Fruit fly (Drosophila melanogaster): Measurements from ENCODE around the gene Culd.

Culd gene

dm6 chr3L:8345182-8345581 lies 10.9 kb downstream of the Culd start:
- TF ChIP-seq pan (optimal IDR thresholded peaks at IDR 0.05) = no peak
- TF ChIP-seq psq (optimal IDR thresholded peaks at IDR 0.05) = no peak
- no peak for TF ChIP-seq CG8478 (optimal IDR thresholded peaks at IDR 0.05)
- TF ChIP-seq Dll (optimal IDR thresholded peaks at IDR 0.05) = no peak
- TF ChIP-seq usp (GFP tag; optimal IDR thresholded peaks at IDR 0.05) = no peak
- TF ChIP-seq EcR (GFP tag; optimal IDR thresholded peaks at IDR 0.05) = no peak

- TF ChIP-seq psq (optimal IDR thresholded peaks at IDR 0.05) = no peak
- TF ChIP-seq pan (optimal IDR thresholded peaks at IDR 0.05) = no peak
- TF ChIP-seq usp (GFP tag; optimal IDR thresholded peaks at IDR 0.05) = no peak
- no peak for TF ChIP-seq CG8478 (optimal IDR thresholded peaks at IDR 0.05)
- TF ChIP-seq Dll (optimal IDR thresholded peaks at IDR 0.05) = no peak
- TF ChIP-seq EcR (GFP tag; optimal IDR thresholded peaks at IDR 0.05) = no peak
Observed at dm6 chr3L:8340264-8341095, 15.6 kb downstream of the Culd start, which contains the start of the genes Prim1 and CG7083. Prim1 (plus strand) TSS chr3L:8340314. CG7083 (plus strand) TSS chr3L:8340785.

DNA sequence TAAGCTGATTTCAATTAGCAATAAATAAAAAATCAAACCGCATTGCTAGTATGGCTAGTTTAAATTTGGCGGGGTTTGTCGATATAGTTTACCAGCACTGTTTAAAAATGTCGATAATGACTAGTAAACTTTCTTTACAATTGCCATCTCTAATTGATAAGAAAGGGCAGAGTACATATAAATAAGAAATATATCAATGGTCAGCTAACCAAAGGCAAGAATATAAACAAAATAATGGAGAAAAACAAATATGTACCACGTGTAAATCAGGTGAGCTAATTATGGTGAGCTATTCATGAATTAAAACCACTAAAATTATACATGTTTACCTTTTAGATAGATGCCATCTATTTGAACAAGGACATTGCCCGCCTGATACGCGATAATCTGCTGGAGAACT lies 17.2 kb downstream of the Culd start, which contains the start of gene Pex2:
TSS of gene Pex2 (plus strand) at position 131 of the 400 bp plus-strand sequence.
- TF ChIP-seq EcR (GFP tag; optimal IDR thresholded peaks at IDR 0.05) = no peak
- no peak for TF ChIP-seq pan (optimal IDR thresholded peaks at IDR 0.05)
- TF ChIP-seq psq (optimal IDR thresholded peaks at IDR 0.05) = no peak
- no peak for TF ChIP-seq Dll (optimal IDR thresholded peaks at IDR 0.05)
- no peak for TF ChIP-seq CG8478 (optimal IDR thresholded peaks at IDR 0.05)
- TF ChIP-seq usp (GFP tag; optimal IDR thresholded peaks at IDR 0.05) = no peak

DNA sequence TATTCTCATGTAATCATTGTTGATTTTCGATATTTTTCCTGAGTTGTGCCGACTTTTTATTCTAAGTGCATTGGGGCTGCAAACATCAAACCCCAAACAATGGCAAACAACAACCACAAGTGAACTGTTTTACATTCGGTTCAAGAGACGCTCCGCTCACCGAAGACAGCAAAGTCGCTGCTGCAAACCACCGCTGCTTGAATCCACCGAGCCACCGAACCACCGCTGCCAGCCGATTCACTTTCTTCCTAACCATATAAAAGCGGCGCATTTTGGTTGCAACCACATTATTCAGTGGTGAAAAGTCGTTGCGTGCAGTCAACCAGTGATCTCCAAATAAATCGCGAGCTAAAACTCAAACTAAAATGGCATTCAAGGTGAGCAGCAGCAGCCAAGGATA lies 19.7 kb downstream of the Culd start, which contains the start of gene Cpr66Cb:
TSS of gene Cpr66Cb (plus strand) at position 301 of the 400 bp plus-strand sequence.
- TF ChIP-seq psq (optimal IDR thresholded peaks at IDR 0.05) (no peak), CG8478 (optimal IDR thresholded peaks at IDR 0.05) (no peak), usp (GFP tag; optimal IDR thresholded peaks at IDR 0.05) (no peak), Dll (optimal IDR thresholded peaks at IDR 0.05) (no peak), EcR (GFP tag; optimal IDR thresholded peaks at IDR 0.05) (no peak), pan (optimal IDR thresholded peaks at IDR 0.05) (no peak)

- no peak for TF ChIP-seq Dll (optimal IDR thresholded peaks at IDR 0.05)
- TF ChIP-seq EcR (GFP tag; optimal IDR thresholded peaks at IDR 0.05) = no peak
- TF ChIP-seq CG8478 (optimal IDR thresholded peaks at IDR 0.05) = no peak
- no peak for TF ChIP-seq pan (optimal IDR thresholded peaks at IDR 0.05)
- TF ChIP-seq psq (optimal IDR thresholded peaks at IDR 0.05) = no peak
Observed at dm6 chr3L:8334338-8334737, 21.8 kb downstream of the Culd start.

- TF ChIP-seq CG8478 (optimal IDR thresholded peaks at IDR 0.05) (no peak), psq (optimal IDR thresholded peaks at IDR 0.05) (no peak), Dll (optimal IDR thresholded peaks at IDR 0.05) (no peak), EcR (GFP tag; optimal IDR thresholded peaks at IDR 0.05) (no peak), pan (optimal IDR thresholded peaks at IDR 0.05) (no peak), usp (GFP tag; optimal IDR thresholded peaks at IDR 0.05) (no peak)
Observed at dm6 chr3L:8333574-8333973, 22.5 kb downstream of the Culd start.

- TF ChIP-seq Dll (optimal IDR thresholded peaks at IDR 0.05) (no peak), psq (optimal IDR thresholded peaks at IDR 0.05) (no peak), usp (GFP tag; optimal IDR thresholded peaks at IDR 0.05) (no peak), CG8478 (optimal IDR thresholded peaks at IDR 0.05) (no peak), EcR (GFP tag; optimal IDR thresholded peaks at IDR 0.05) (no peak), pan (optimal IDR thresholded peaks at IDR 0.05) (no peak)
Observed at dm6 chr3L:8331414-8331813, 24.7 kb downstream of the Culd start.

dm6 chr3L:8329005-8329404 lies 27.1 kb downstream of the Culd start:
- TF ChIP-seq EcR (GFP tag; optimal IDR thresholded peaks at IDR 0.05) (no peak), Dll (optimal IDR thresholded peaks at IDR 0.05) (no peak), pan (optimal IDR thresholded peaks at IDR 0.05) (no peak), psq (optimal IDR thresholded peaks at IDR 0.05) (no peak), usp (GFP tag; optimal IDR thresholded peaks at IDR 0.05) (no peak), CG8478 (optimal IDR thresholded peaks at IDR 0.05) (no peak)

- TF ChIP-seq psq (optimal IDR thresholded peaks at IDR 0.05) (no peak), Dll (optimal IDR thresholded peaks at IDR 0.05) (no peak), EcR (GFP tag; optimal IDR thresholded peaks at IDR 0.05) (no peak), usp (GFP tag; optimal IDR thresholded peaks at IDR 0.05) (no peak), CG8478 (optimal IDR thresholded peaks at IDR 0.05) (no peak), pan (optimal IDR thresholded peaks at IDR 0.05) (no peak)
Observed at dm6 chr3L:8328283-8328682, 27.8 kb downstream of the Culd start, which contains the start of gene CG34462. CG34462 (plus strand) TSS chr3L:8328583.

- no peak for TF ChIP-seq pan (optimal IDR thresholded peaks at IDR 0.05)
- no peak for TF ChIP-seq psq (optimal IDR thresholded peaks at IDR 0.05)
- no peak for TF ChIP-seq EcR (GFP tag; optimal IDR thresholded peaks at IDR 0.05)
- TF ChIP-seq usp (GFP tag; optimal IDR thresholded peaks at IDR 0.05) = no peak
- no peak for TF ChIP-seq CG8478 (optimal IDR thresholded peaks at IDR 0.05)
- no peak for TF ChIP-seq Dll (optimal IDR thresholded peaks at IDR 0.05)
Observed at dm6 chr3L:8325559-8325958, 30.5 kb downstream of the Culd start, which contains the start of gene CG34461. CG34461 (plus strand) TSS chr3L:8325859.

DNA sequence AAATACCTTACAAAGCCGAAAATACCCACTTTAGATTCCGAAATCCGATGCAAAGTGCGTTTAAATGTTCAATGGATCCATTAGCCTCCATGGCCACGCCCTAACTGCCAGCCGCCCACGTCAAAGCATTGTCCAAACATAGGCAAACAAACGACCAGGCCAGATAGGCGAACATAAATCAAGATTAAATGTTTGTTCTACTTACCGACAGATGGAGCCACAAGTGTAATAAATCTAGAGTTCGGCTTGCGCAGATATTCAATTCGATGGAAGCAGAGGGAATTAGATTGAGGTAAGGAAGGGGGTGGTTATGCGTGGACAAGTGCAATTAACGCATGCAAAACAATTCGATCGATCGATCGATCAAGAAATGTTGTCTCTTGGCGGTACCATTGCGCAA lies 32.3 kb downstream of the Culd start:
- TF ChIP-seq Dll (optimal IDR thresholded peaks at IDR 0.05) (no peak), pan (optimal IDR thresholded peaks at IDR 0.05) (no peak), usp (GFP tag; optimal IDR thresholded peaks at IDR 0.05) (no peak), CG8478 (optimal IDR thresholded peaks at IDR 0.05) (no peak), EcR (GFP tag; optimal IDR thresholded peaks at IDR 0.05) (no peak), psq (optimal IDR thresholded peaks at IDR 0.05) (no peak)

All from whole organism.